Fruit fly (Drosophila melanogaster): Measurements from ENCODE around the gene CecC.

DNA sequence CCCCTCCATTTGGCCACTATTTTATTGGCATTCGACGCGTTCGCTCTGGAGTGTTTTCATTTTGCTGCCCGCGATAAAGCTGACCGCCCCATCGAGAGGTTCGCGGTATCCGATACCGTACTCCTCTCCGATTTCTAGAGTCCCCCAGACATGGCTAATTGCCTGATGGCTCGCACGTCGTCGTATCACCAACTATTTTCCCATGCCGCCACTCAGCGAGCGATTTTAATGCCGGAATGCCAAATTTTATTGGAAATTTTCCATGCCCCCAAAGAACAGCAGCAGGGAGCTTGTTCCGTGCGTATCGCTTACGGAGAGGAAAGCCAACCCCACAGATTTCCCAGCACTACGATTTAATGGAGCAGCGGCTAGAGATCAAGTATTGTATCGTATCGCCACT lies 15.2 kb upstream of the CecC start:
- TF ChIP-seq EcR (GFP tag; optimal IDR thresholded peaks at IDR 0.05) = no peak
- no peak for TF ChIP-seq CG15710 (tag; optimal IDR thresholded peaks at IDR 0.05)
- no peak for TF ChIP-seq CG17806 (tag; optimal IDR thresholded peaks at IDR 0.05)
- TF ChIP-seq rn (GFP tag; IDR thresholded peaks at IDR 0.05) = no peak
